Fruit fly (Drosophila melanogaster): ENCODE results near the gene CG13658.

CG13658 gene

DNA sequence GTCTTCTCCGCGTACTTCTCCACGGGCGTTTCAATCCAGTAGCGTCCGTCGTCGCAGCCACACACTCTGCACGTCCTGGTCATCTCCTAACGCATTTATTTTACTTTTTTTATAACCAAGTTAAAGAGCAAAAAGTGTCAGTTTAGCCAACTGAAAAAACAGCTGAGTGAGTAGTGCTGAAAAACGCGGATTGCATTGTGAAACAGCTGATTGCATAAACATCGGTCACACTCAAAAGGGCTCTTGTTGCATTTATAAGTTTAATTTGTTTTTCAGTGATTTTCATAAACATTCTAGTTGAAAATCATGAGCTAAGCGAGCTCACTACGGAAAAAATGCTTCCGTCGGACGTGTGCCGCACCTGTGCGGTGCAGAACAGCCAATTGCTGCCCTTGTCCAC, 47.8 kb downstream of the CG13658 start, which contains the start of the genes CG10669 and CG11902:
TSS of gene CG10669 (minus strand) at position 179 of the 400 bp plus-strand sequence.
TSS of gene CG11902 (plus strand) at position 193 of the 400 bp plus-strand sequence.
- no peak for TF ChIP-seq gl (tag; optimal IDR thresholded peaks at IDR 0.05)

Measured in whole organism, pupa.